Worm (Caenorhabditis elegans): ENCODE results near the gene srx-133.

Gene srx-133

DNA sequence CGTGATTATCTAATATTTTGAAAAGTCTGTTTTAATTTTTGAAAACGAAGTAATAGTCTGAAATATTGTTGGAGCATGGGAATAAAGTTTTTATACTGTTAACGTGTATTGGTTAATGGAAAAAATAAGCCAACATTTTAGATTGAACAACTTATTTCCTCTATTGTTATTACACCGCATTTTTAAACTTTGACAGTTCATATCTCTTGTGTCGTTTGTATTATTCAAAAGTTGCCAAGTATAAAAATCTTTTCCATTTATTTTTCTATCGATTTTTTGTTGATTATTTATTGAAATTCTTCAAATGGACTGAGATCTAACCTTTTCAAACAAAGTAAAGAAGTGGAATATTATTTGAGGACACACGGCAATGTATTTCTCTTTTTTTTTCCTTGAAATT is 17.7 kb upstream of the srx-133 start, which contains the start of gene str-165:
Gene str-165 (plus strand): TSS at position 301 of the 400 bp plus-strand sequence.
- TF ChIP-seq unc-62 (GFP tag; optimal IDR thresholded peaks at IDR 0.05 in 1 of 2) = peak in 1 of 2 experiments; percentile 61
- TF ChIP-seq unc-62 (tag; optimal IDR thresholded peaks at IDR 0.05) = no peak
- TF ChIP-seq nhr-11 (tag; optimal IDR thresholded peaks at IDR 0.05) = no peak

DNA sequence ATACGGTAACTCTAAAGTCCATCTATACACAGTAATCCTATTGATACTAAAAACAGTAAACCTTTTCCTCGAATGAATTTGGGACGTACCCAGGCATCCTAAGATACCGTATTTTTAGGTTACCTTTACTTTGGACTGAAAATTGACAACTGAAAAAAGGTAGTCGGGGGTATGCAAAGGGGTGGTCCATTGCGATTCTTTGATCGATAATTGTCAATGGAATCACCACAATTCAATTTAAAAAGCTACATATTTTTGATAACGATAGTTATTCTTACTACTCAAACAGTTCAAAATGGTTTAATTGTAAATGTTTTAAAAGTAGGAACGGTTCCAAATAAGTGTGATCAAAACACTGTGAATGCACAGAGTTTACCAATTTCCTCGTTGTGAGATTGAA is 14.5 kb upstream of the srx-133 start, which contains the start of gene srx-129:
Gene srx-129 (plus strand): TSS at position 301 of the 400 bp plus-strand sequence.
- TF ChIP-seq unc-39 (tag; optimal IDR thresholded peaks at IDR 0.05) (no peak), sdz-12 (GFP tag; optimal IDR thresholded peaks at IDR 0.05) (no peak), nhr-111 (GFP tag; optimal IDR thresholded peaks at IDR 0.05) (no peak), F44E2.7 (GFP tag; IDR thresholded peaks at IDR 0.05) (no peak), gei-8 (GFP tag; optimal IDR thresholded peaks at IDR 0.05) (no peak), zip-11 (GFP tag; IDR thresholded peaks at IDR 0.05) (no peak), dmd-9 (GFP tag; IDR thresholded peaks at IDR 0.05) (no peak), mep-1 (tag; optimal IDR thresholded peaks at IDR 0.05) (no peak), ceh-32 (tag; optimal IDR thresholded peaks at IDR 0.05; ENCODE audit: poor library complexity) (no peak), zip-2 (tag; optimal IDR thresholded peaks at IDR 0.05) (no peak), D1046.2 (GFP tag; IDR thresholded peaks at IDR 0.05) (no peak), unc-62 (GFP tag; optimal IDR thresholded peaks at IDR 0.05 in 1 of 2) (no peak), unc-62 (tag; optimal IDR thresholded peaks at IDR 0.05) (no peak), saeg-2 (GFP tag; IDR thresholded peaks at IDR 0.05) (no peak), ceh-82 (tag; optimal IDR thresholded peaks at IDR 0.05) (no peak), hlh-30 (tag; optimal IDR thresholded peaks at IDR 0.05; ENCODE audit: insufficient read depth) (no peak), F37D6.2 (tag; optimal IDR thresholded peaks at IDR 0.05) (no peak), nhr-41 (GFP tag; IDR thresholded peaks at IDR 0.05) (no peak)

DNA sequence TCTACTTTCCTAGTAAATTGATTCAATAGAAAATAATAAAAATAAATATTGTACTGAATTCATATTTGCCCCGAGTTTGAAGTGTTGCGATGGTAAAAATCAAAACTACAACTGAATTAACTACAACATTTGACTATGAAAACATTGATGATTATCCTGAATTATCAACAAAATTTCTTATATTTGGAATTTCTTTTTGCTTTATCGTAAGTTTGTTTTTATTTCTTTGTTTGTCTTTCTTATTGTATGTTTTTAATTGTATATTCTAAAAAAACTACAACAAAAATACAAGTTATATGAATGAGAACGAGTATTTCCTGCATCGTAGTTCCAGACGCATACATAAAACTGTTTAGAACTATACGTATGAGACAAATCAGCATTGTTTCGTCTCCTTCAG is 11.3 kb upstream of the srx-133 start, which contains the start of gene srx-128:
Gene srx-128 (plus strand): TSS at position 301 of the 400 bp plus-strand sequence.
- TF ChIP-seq rbr-2 (tag; optimal IDR thresholded peaks at IDR 0.05) = no peak
- no peak for TF ChIP-seq dmd-9 (GFP tag; IDR thresholded peaks at IDR 0.05)
- no peak for TF ChIP-seq dmd-8 (GFP tag; IDR thresholded peaks at IDR 0.05)
- no peak for TF ChIP-seq fkh-10 (GFP tag; optimal IDR thresholded peaks at IDR 0.05)
- TF ChIP-seq mep-1 (tag; optimal IDR thresholded peaks at IDR 0.05) = no peak
- TF ChIP-seq ctbp-1 (GFP tag; IDR thresholded peaks at IDR 0.05) = no peak
- no peak for TF ChIP-seq mdt-29 (GFP tag; IDR thresholded peaks at IDR 0.05)
- TF ChIP-seq F44E2.7 (GFP tag; IDR thresholded peaks at IDR 0.05) = no peak

DNA sequence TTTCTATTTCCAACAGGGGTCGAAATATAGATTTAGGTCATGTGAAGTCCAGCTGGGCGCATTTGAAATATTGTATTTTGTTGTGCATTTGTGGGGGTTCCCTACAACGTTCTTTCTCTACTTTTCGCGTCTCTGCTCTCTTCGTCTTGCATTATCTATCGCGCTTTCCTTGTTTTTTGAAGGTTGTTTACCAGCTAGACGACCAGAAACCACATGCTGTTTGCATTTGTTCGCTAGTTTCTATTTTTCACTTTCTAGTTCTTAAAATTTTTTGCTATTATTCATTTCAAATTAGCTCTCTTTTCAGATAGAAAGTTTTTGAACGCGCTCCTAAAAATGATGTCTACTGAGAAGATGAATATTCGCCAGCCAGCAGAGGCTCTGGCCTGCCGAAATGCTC is 9.0 kb upstream of the srx-133 start, which contains the start of gene F55B12.10:
Gene F55B12.10 (plus strand): TSS at position 301 of the 400 bp plus-strand sequence.
- TF ChIP-seq unc-62 (GFP tag; optimal IDR thresholded peaks at IDR 0.05 in 1 of 2) (peak in 1 of 2 experiments; percentile 35), unc-62 (tag; optimal IDR thresholded peaks at IDR 0.05) (no peak), mdl-1 (tag; optimal IDR thresholded peaks at IDR 0.05) (peak in 1 of 2 experiments; percentile 66), mdt-29 (GFP tag; IDR thresholded peaks at IDR 0.05) (no peak), nhr-28 (tag; optimal IDR thresholded peaks at IDR 0.05) (peak; percentile 10)

DNA sequence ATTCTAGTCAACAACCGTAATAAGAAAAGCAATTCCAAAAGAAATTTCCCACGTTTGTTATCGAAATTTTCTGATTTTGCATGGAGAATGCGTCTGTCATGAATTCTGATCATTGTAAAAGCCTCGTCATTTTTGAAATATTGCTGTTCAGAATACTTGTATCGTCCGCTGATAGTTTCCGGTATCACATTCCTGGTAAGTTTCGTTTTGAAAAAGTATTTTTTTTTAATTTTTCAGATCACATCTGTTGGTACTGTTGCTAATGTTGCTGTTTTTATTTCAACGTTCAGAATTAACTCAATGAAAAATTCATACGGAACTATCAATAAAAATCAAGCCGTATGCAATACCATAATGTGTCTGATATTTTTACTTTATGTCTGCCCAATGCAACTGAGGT is 7.6 kb upstream of the srx-133 start, which contains the start of gene srx-17:
Gene srx-17 (plus strand): TSS at position 301 of the 400 bp plus-strand sequence.
- TF ChIP-seq ZK546.5 (tag; optimal IDR thresholded peaks at IDR 0.05) (no peak), rbr-2 (tag; optimal IDR thresholded peaks at IDR 0.05) (no peak), daf-12 (tag; optimal IDR thresholded peaks at IDR 0.05) (no peak), Y105C5A.15 (GFP tag; IDR thresholded peaks at IDR 0.05) (no peak), dmd-9 (GFP tag; IDR thresholded peaks at IDR 0.05) (no peak), F44E2.7 (GFP tag; IDR thresholded peaks at IDR 0.05) (no peak), snpc-1.2 (GFP tag; IDR thresholded peaks at IDR 0.05) (no peak)

DNA sequence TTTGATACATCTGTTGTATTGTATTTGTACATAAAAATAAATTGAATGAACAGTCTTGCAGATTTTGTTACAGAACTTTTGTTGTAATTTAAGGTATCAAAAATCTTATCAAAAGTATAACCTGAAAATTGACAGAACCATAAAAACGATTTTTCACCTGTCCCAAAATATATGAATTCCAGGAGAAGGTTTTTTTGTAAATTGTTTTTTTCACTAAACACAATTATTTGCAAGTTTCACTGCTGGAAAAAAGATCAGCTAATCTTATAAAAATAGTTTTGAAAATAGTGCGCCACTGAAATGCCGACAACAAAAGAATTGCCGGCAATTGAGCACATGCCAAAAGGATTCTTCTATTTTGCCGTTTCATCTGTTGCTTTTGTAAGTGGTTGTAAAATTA is 5.3 kb upstream of the srx-133 start, which contains the start of gene srx-130:
Gene srx-130 (plus strand): TSS at position 301 of the 400 bp plus-strand sequence.
- no peak for TF ChIP-seq snpc-1.2 (GFP tag; IDR thresholded peaks at IDR 0.05)
- no peak for TF ChIP-seq ceh-44 (GFP tag; IDR thresholded peaks at IDR 0.05)
